Fruit fly (Drosophila melanogaster) whole organism, pupa: ENCODE measurements around the gene Cpr72Eb.
A peak's percentile ranks its signal among the peaks of the same experiment; 100 is the strongest.

Experiments
- CG12605 ChIP-seq: fragments of 200-800 bp; sonication (Bioruptor generic); IDR thresholded peaks from 2 replicates; pipeline ENCODE4 v1.3.6; 2022; ENCODE audit warnings: missing biosample characterization, missing genetic modification characterization
- CG32121 ChIP-seq: fragments of 200-800 bp; sonication (Bioruptor generic); IDR thresholded peaks from 2 replicates; pipeline ENCODE4 v1.3.6; 2022; ENCODE audit warnings: missing biosample characterization, missing genetic modification characterization
- CG34367 ChIP-seq: fragments of 200-800 bp; sonication (Bioruptor generic); optimal IDR thresholded peaks from 2 replicates; lab custom pipeline; 2018; ENCODE audit warnings: missing biosample characterization, mild to moderate bottlenecking, missing genetic modification characterization
- D1 ChIP-seq: fragments of 200-800 bp; sonication (Bioruptor generic); optimal IDR thresholded peaks from 2 replicates; lab custom pipeline; 2018; ENCODE audit warnings: missing biosample characterization, mild to moderate bottlenecking, missing genetic modification characterization, moderate library complexity
- Pif1B ChIP-seq: fragments of 200-800 bp; sonication (Bioruptor generic); optimal IDR thresholded peaks from 3 replicates; lab custom pipeline; 2016; ENCODE audit warnings: missing biosample characterization, missing genetic modification characterization
- fd96Ca ChIP-seq: fragments of 200-800 bp; sonication (Bioruptor generic); IDR thresholded peaks from 3 replicates; pipeline ENCODE4 v1.3.6; 2022; ENCODE audit warnings: missing biosample characterization, missing genetic modification characterization
- rn ChIP-seq: fragments of 200-800 bp; sonication (Bioruptor generic); IDR thresholded peaks from 2 replicates; pipeline ENCODE4 v1.3.6; 2022; ENCODE audit warnings: missing biosample characterization, missing genetic modification characterization

DNA sequence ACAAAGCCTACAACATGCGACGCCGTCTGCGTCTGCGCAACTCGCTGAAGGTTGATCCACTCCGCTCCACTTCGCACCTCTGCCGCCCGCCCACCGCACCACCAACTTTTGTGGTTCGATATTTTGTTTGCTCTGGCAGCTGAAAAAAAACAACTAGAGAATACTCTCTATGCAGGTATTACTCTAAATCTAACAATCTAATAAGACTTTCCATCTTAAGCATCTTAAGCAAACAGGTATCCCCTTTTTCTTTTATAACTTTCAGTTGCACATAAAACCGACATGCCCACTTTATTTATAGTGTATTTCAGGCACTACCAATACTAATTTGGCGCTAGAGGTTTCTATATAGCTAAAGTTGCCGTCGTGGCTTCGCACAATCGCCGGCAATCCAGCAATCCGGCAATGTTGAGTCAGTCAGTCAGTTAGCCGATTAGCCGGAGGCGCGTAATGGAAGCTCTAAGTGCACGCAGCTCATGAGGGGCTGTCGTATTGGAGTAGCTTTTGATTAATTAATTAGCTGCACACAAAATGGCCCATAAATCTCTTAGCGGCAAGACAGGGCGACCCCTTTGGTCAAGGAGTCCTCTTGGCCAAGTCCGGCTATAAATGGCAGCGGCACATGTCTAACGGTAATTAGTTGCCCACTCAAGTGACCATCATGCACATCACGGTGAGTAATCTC is 36.4 kb upstream of the Cpr72Eb start, which contains the start of gene CG13058:
- TF ChIP-seq CG34367 (tag; lab: Kevin White, UChicago) (peak; percentile 65), Pif1B (GFP tag; lab: Kevin White, UChicago) (no peak), CG12605 (GFP tag; lab: Robert Waterston, UW) (no peak), CG32121 (peak; percentile 63), D1 (no peak), rn (GFP tag; lab: Robert Waterston, UW) (no peak), fd96Ca (GFP tag; lab: Robert Waterston, UW) (0 out of 3 replicates have a peak, but pooled peaks have one; percentile 20)
